Worm (Caenorhabditis elegans) whole organism, L4 larva: ENCODE data around the gene apc-2.

ENCODE experiments used
- D1046.2 ChIP-seq: fragments of 200-800 bp; sonication (Bioruptor generic); IDR thresholded peaks from 2 replicates; pipeline ENCODE4 v1.3.6; 2022; ENCODE audit warnings: missing genetic modification characterization, missing compliant biosample characterization
- F26F4.8 ChIP-seq: fragments of 200-800 bp; sonication (Bioruptor generic); conservative IDR thresholded peaks from 2 replicates; pipeline ENCODE4 v1.3.6; 2022; ENCODE audit warnings: missing genetic modification characterization, missing compliant biosample characterization
- F37D6.2 ChIP-seq: sonication (generic microtip); optimal IDR thresholded peaks from 2 replicates; lab custom pipeline; 2016; ENCODE audit warnings: mild to moderate bottlenecking, missing genetic modification characterization, missing compliant biosample characterization
- R02D3.7 ChIP-seq: fragments of 150-350 bp; sonication (generic microtip); optimal IDR thresholded peaks from 3 replicates; lab custom pipeline; 2014; ENCODE audit warnings: missing biosample characterization, missing genetic modification characterization
- T20F7.1 ChIP-seq: fragments of 200-800 bp; sonication (Bioruptor generic); optimal IDR thresholded peaks from 2 replicates; lab custom pipeline; 2018; ENCODE audit warnings: mild to moderate bottlenecking, missing genetic modification characterization, missing compliant biosample characterization
- Y105C5A.15 ChIP-seq: fragments of 200-800 bp; sonication (Bioruptor generic); IDR thresholded peaks from 2 replicates; pipeline ENCODE4 v1.3.6; 2022; ENCODE audit warnings: missing genetic modification characterization, missing compliant biosample characterization
- Y75B8A.6 ChIP-seq: fragments of 200-800 bp; sonication (Bioruptor generic); IDR thresholded peaks from 2 replicates; pipeline ENCODE4 v1.3.6; 2022; ENCODE audit warnings: missing genetic modification reagents, missing genetic modification characterization, missing compliant biosample characterization
- ZK337.2 ChIP-seq: fragments of 200-800 bp; sonication (Bioruptor generic); IDR thresholded peaks from 2 replicates; pipeline ENCODE4 v1.3.6; 2022; ENCODE audit warnings: missing genetic modification reagents, missing genetic modification characterization, missing compliant biosample characterization
- aha-1 ChIP-seq: fragments of 150-350 bp; peaks from one replicate; lab custom pipeline; 2014; ENCODE audit warnings: missing biosample characterization, missing genetic modification characterization
- ama-1 ChIP-seq: fragments of 150-350 bp; optimal IDR thresholded peaks from 2 replicates; lab custom pipeline; 2014; ENCODE audit warnings: inconsistent platforms, mixed read lengths
- ceh-28 ChIP-seq: fragments of 150-350 bp; optimal IDR thresholded peaks from 2 replicates; lab custom pipeline; 2014; ENCODE audit warnings: missing biosample characterization, missing genetic modification reagents, missing genetic modification characterization
- ceh-44 ChIP-seq: fragments of 200-800 bp; sonication (Bioruptor generic); IDR thresholded peaks from 2 replicates; pipeline ENCODE4 v1.3.6; 2022; ENCODE audit warnings: missing genetic modification reagents, missing genetic modification characterization, missing compliant biosample characterization
- daf-16 ChIP-seq, 3 experiments: sonication (generic microtip); optimal IDR thresholded peaks; 2 replicates each; lab custom pipeline; 2016 to 2017; ENCODE audit warnings: missing genetic modification characterization in 3 of 3, missing genetic modification reagents in 3 of 3, mild to moderate bottlenecking in 2 of 3, missing compliant biosample characterization in 2 of 3, missing biosample characterization in 1 of 3, moderate library complexity in 1 of 3
- daf-8 ChIP-seq: fragments of 200-800 bp; sonication (Bioruptor generic); IDR thresholded peaks from 2 replicates; pipeline ENCODE4 v1.3.6; 2022; ENCODE audit warnings: missing genetic modification characterization, missing compliant biosample characterization
- fkh-10 ChIP-seq: fragments of 150-350 bp; optimal IDR thresholded peaks from 2 replicates; lab custom pipeline; 2014; ENCODE audit warnings: missing biosample characterization, missing genetic modification reagents, missing genetic modification characterization
- gei-8 ChIP-seq: fragments of 200-800 bp; sonication (Bioruptor generic); optimal IDR thresholded peaks from 2 replicates; lab custom pipeline; 2018; ENCODE audit warnings: mild to moderate bottlenecking, missing genetic modification characterization, missing compliant biosample characterization
- hlh-30 ChIP-seq: sonication (generic microtip); optimal IDR thresholded peaks from 2 replicates; lab custom pipeline; 2017; ENCODE audit warnings: antibody characterized with exemption, mild to moderate bottlenecking, missing genetic modification characterization, missing compliant biosample characterization; ENCODE audit not compliant: insufficient read depth
- lim-7 ChIP-seq: fragments of 200-800 bp; sonication (Bioruptor generic); IDR thresholded peaks from 2 replicates; pipeline ENCODE4 v1.3.6; 2022; ENCODE audit warnings: missing genetic modification characterization, missing compliant biosample characterization
- lin-1 ChIP-seq: fragments of 200-800 bp; sonication (Bioruptor generic); IDR thresholded peaks from 2 replicates; pipeline ENCODE4 v1.3.6; 2022; ENCODE audit warnings: missing genetic modification reagents, missing genetic modification characterization, missing compliant biosample characterization
- lin-29 ChIP-seq: fragments of 200-800 bp; sonication (Bioruptor generic); IDR thresholded peaks from 2 replicates; pipeline ENCODE4 v1.3.6; 2022; ENCODE audit warnings: missing genetic modification reagents, missing genetic modification characterization, missing compliant biosample characterization
- lin-38 ChIP-seq: fragments of 200-800 bp; sonication (Bioruptor generic); IDR thresholded peaks from 2 replicates; pipeline ENCODE4 v1.3.6; 2022; ENCODE audit warnings: missing genetic modification reagents, missing genetic modification characterization, missing compliant biosample characterization
- lin-39 ChIP-seq: fragments of 150-350 bp; optimal IDR thresholded peaks from 2 replicates; lab custom pipeline; 2014; ENCODE audit warnings: missing biosample characterization, missing genetic modification reagents, missing genetic modification characterization
- madf-9 ChIP-seq: fragments of 200-800 bp; sonication (Bioruptor generic); conservative IDR thresholded peaks from 2 replicates; pipeline ENCODE4 v1.3.6; 2022; ENCODE audit warnings: missing genetic modification reagents, missing genetic modification characterization, missing compliant biosample characterization
- mdt-29 ChIP-seq: fragments of 200-800 bp; sonication (Bioruptor generic); IDR thresholded peaks from 2 replicates; pipeline ENCODE4 v1.3.6; 2022; ENCODE audit warnings: missing genetic modification reagents, missing genetic modification characterization, missing compliant biosample characterization
- mxl-3 ChIP-seq: fragments of 200-800 bp; sonication (Bioruptor generic); optimal IDR thresholded peaks from 2 replicates; lab custom pipeline; 2018; ENCODE audit warnings: mild to moderate bottlenecking, missing genetic modification characterization, missing compliant biosample characterization
- nhr-10 ChIP-seq: fragments of 150-350 bp; optimal IDR thresholded peaks from 2 replicates; lab custom pipeline; 2014; ENCODE audit warnings: missing biosample characterization, missing genetic modification characterization
- nhr-111 ChIP-seq: fragments of 200-800 bp; sonication (Bioruptor generic); optimal IDR thresholded peaks from 2 replicates; lab custom pipeline; 2018; ENCODE audit warnings: mild to moderate bottlenecking, missing genetic modification characterization, missing compliant biosample characterization
- nhr-25 ChIP-seq: sonication (generic microtip); optimal IDR thresholded peaks from 2 replicates; lab custom pipeline; 2017; ENCODE audit warnings: missing genetic modification characterization, mild to moderate bottlenecking, missing compliant biosample characterization, antibody characterized with exemption, moderate library complexity, borderline replicate concordance; ENCODE audit not compliant: insufficient read depth
- nhr-28 ChIP-seq: fragments of 150-350 bp; optimal IDR thresholded peaks from 2 replicates; lab custom pipeline; 2014; ENCODE audit warnings: missing biosample characterization, missing genetic modification characterization
- nhr-41 ChIP-seq: fragments of 200-800 bp; sonication (Bioruptor generic); IDR thresholded peaks from 2 replicates; pipeline ENCODE4 v1.3.6; 2022; ENCODE audit warnings: missing genetic modification reagents, missing genetic modification characterization, missing compliant biosample characterization
- php-3 ChIP-seq: fragments of 200-800 bp; sonication (Bioruptor generic); IDR thresholded peaks from 2 replicates; pipeline ENCODE4 v1.3.6; 2022; ENCODE audit warnings: missing genetic modification reagents, missing genetic modification characterization, missing compliant biosample characterization
- rbr-2 ChIP-seq: sonication (generic microtip); optimal IDR thresholded peaks from 2 replicates; lab custom pipeline; 2016; ENCODE audit warnings: missing genotype, missing genetic modification characterization, missing compliant biosample characterization
- sdz-12 ChIP-seq: fragments of 200-800 bp; sonication (Bioruptor generic); optimal IDR thresholded peaks from 2 replicates; lab custom pipeline; 2018; ENCODE audit warnings: mild to moderate bottlenecking, missing genetic modification characterization, missing compliant biosample characterization
- spr-1 ChIP-seq: sonication (generic microtip); optimal IDR thresholded peaks from 2 replicates; lab custom pipeline; 2016; ENCODE audit warnings: mild to moderate bottlenecking, missing genetic modification characterization, missing compliant biosample characterization
- tag-97 ChIP-seq: fragments of 200-800 bp; sonication (Bioruptor generic); IDR thresholded peaks from 2 replicates; pipeline ENCODE4 v1.3.6; 2022; ENCODE audit warnings: missing genetic modification characterization, missing compliant biosample characterization
- tra-1 ChIP-seq: fragments of 200-800 bp; sonication (Bioruptor generic); IDR thresholded peaks from 2 replicates; pipeline ENCODE4 v1.3.6; 2022; ENCODE audit warnings: missing genetic modification reagents, missing genetic modification characterization, missing compliant biosample characterization
- unc-39 ChIP-seq: sonication (generic microtip); optimal IDR thresholded peaks from 2 replicates; lab custom pipeline; 2017; ENCODE audit warnings: missing biosample characterization, missing genetic modification characterization
- unc-62 ChIP-seq, 3 experiments: fragments of 150-350 bp in 1 of 3; sonication (generic microtip); optimal IDR thresholded peaks in 2 of 3; peaks in 1 of 3; 1 replicate in 1 of 3; 2 replicates in 2 of 3; lab custom pipeline; 2014 to 2017; ENCODE audit warnings: missing biosample characterization in 3 of 3, missing genetic modification characterization in 3 of 3, missing genetic modification reagents in 3 of 3, missing genotype in 1 of 3
- vab-7 ChIP-seq: fragments of 200-800 bp; sonication (Bioruptor generic); IDR thresholded peaks from 2 replicates; pipeline ENCODE4 v1.3.6; 2022; ENCODE audit warnings: missing genetic modification reagents, missing genetic modification characterization, missing compliant biosample characterization
- zfp-3 ChIP-seq: fragments of 200-800 bp; sonication (Bioruptor generic); conservative IDR thresholded peaks from 2 replicates; pipeline ENCODE4 v1.3.6; 2022; ENCODE audit warnings: missing genetic modification reagents, missing genetic modification characterization, missing compliant biosample characterization
- ztf-11 ChIP-seq: fragments of 150-350 bp; optimal IDR thresholded peaks from 2 replicates; lab custom pipeline; 2014; ENCODE audit warnings: missing biosample characterization, missing genetic modification characterization

apc-2 gene

DNA sequence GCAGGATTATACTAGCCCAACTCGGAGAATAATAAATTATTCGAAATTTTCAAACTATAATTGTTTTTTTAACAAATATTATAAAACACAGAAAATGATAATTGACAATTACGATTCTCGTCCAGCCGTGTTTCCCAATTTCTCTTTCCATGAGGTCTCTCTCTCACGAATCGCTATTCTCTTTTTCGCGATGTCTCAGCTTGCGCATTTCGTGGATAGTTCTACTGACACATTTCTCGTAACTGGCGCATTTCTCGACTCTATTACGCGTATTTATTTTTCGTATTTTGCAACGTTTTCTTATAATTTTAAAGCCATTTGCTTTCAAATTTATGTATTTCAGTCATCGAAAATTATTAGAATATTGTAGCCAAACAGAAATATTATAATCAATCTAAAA is 36.6 kb upstream of the apc-2 start (continued):
- TF ChIP-seq nhr-41 (peak; percentile 84), lin-29 (GFP tag; lab: Robert Waterston, UW) (peak; percentile 80; the same call in 1 of the 2 replicates), Y105C5A.15 (GFP tag; lab: Robert Waterston, UW) (peak; percentile 58; the same call in 1 of the 2 replicates), ztf-11 (tag; lab: Kevin White, UChicago) (no peak), gei-8 (GFP tag; lab: Kevin White, UChicago) (peak; percentile 75), lin-39 (tag; lab: Kevin White, UChicago) (peak; percentile 83), ama-1 (lab: Kevin White, UChicago) (peak; percentile 85), nhr-111 (no peak), mdt-29 (no peak; the same call in 1 of the 2 replicates), rbr-2 (peak; percentile 98), hlh-30 (tag; lab: Kevin White, UChicago) (peak; percentile 93), sdz-12 (peak; percentile 99), ZK337.2 (peak; percentile 98), nhr-28 (tag; lab: Kevin White, UChicago) (peak; percentile 98)

DNA sequence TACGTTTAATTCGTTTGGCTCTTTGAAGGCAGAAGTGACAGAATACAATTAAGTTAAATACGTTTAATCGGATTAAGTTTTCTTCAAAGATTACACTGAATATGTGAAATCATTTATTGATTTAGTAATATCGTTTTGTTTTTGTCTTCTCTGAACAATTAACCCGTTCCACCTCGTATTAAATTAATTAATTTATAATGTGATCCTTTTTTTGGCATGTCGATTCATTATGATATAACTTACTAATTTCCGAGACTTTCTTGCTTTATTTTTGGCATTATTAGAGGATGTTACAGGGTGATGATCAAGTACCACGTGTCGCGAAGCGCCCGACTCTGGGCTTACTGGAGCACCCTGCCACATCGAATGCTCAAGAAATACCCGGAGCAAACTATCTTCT is 36.2 kb upstream of the apc-2 start, which contains the start of gene K12H4.5:
TSS of gene K12H4.5 (plus strand) at position 301 of the 400 bp plus-strand sequence.
- TF ChIP-seq nhr-10 (tag; lab: Kevin White, UChicago) (no peak), nhr-25 (tag; lab: Kevin White, UChicago) (no peak), daf-8 (no peak), php-3 (GFP tag; lab: Robert Waterston, UW) (no peak), lin-29 (GFP tag; lab: Robert Waterston, UW) (no peak)
- TF ChIP-seq, all 104 proteins: peak for 0

DNA sequence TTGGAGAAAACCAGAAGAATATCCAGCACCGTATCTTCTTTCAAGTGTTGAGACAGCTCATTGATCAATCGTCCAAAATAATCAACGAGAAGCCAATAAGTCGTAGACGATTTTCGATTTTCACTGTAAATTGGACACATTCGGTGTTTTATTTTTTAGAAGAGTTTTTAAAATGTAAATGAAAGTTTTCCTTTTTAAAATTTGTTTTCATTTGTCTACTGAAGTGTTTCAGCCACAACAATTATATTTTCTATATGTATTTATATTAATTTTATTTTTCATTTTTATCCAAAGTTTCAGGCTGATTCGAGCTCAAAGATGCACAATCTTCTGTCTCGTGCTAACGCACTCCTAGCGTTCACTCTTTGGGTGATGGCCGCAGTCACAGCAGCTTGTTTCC is 35.7 kb upstream of the apc-2 start, which contains the start of gene spcs-3:
TSS of gene spcs-3 (plus strand) at position 301 of the 400 bp plus-strand sequence.
- TF ChIP-seq daf-16 (GFP tag; optimal IDR thresholded peaks at IDR 0.05; lab: Kevin White, UChicago) (no peak), daf-16 (tag; optimal IDR thresholded peaks at IDR 0.05; lab: Kevin White, UChicago) (peak; percentile 18), Y75B8A.6 (GFP tag; lab: Robert Waterston, UW) (no peak), fkh-10 (no peak), aha-1 (tag; lab: Kevin White, UChicago) (peak; percentile 45), ZK337.2 (no peak), unc-39 (tag; lab: Kevin White, UChicago) (no peak), lin-39 (tag; lab: Kevin White, UChicago) (no peak), spr-1 (tag; lab: Kevin White, UChicago) (no peak), madf-9 (GFP tag; lab: Robert Waterston, UW) (no peak)

DNA sequence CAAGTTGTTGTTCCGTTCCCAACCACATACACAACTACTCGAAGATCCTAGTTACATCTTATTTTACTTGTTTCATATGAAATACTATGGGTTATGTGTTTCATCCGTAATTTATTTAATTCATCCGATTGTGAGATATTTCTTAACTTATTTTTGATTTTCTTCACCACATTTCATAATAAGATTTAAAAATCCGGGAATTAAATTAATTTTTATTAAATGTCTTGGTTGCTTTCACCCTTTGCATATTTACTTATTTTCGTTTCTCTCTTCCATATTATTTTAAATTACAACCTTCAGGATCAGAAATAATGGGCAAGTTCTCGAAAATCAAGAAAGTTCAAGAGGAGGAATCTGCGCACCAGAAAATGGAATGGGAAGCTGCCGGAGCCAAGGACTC is 34.7 kb upstream of the apc-2 start, which contains the start of gene K12H4.3:
TSS of gene K12H4.3 (plus strand) at position 301 of the 400 bp plus-strand sequence.
- TF ChIP-seq zfp-3 (no peak), ceh-28 (tag; lab: Kevin White, UChicago) (no peak), lin-38 (GFP tag; lab: Robert Waterston, UW) (0 out of 2 replicates have a peak, but pooled peaks have one; percentile 20), nhr-25 (tag; lab: Kevin White, UChicago) (no peak), unc-62 (GFP tag; optimal IDR thresholded peaks at IDR 0.05 in 1 of 2; lab: Kevin White, UChicago) (peak in 1 of 2 experiments; percentile 79), unc-62 (tag; optimal IDR thresholded peaks at IDR 0.05; lab: Kevin White, UChicago) (no peak), lin-1 (0 out of 2 replicates have a peak, but pooled peaks have one; percentile 8), mxl-3 (GFP tag; lab: Kevin White, UChicago) (no peak), R02D3.7 (tag; lab: Kevin White, UChicago) (no peak)
- TF ChIP-seq, all 104 proteins: peak for 3

DNA sequence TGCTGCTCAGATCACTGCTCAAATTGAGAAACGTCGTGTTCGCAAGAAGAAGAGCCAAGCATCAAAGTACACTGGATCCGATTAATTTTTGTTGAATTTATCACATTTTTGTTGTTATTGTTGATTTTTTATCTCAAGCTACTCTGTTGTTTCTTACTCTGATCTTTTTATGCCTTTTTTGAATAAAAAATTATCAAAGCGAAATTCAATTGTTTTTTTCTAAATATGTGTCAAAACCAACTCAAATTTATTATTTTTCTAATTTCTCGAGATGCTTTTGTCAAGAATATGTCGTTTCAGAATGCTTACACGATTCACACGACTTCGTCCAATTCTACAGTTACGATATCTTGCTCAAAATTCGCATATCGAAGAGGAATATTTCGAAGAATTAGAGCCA is 33.0 kb upstream of the apc-2 start, which contains the start of gene K12H4.2:
TSS of gene K12H4.2 (plus strand) at position 301 of the 400 bp plus-strand sequence.
- TF ChIP-seq F37D6.2 (no peak), unc-39 (tag; lab: Kevin White, UChicago) (no peak), tra-1 (no peak), tag-97 (GFP tag; lab: Robert Waterston, UW) (no peak), ceh-44 (GFP tag; lab: Robert Waterston, UW) (no peak), vab-7 (GFP tag; lab: Robert Waterston, UW) (no peak), T20F7.1 (GFP tag; lab: Kevin White, UChicago) (no peak), F26F4.8 (GFP tag; lab: Robert Waterston, UW) (no peak), aha-1 (tag; lab: Kevin White, UChicago) (no peak), nhr-28 (tag; lab: Kevin White, UChicago) (no peak), ztf-11 (tag; lab: Kevin White, UChicago) (no peak), lim-7 (GFP tag; lab: Robert Waterston, UW) (no peak), mdt-29 (no peak), unc-62 (GFP tag; optimal IDR thresholded peaks at IDR 0.05 in 1 of 2; lab: Kevin White, UChicago) (no peak), unc-62 (tag; optimal IDR thresholded peaks at IDR 0.05; lab: Kevin White, UChicago) (no peak), D1046.2 (no peak)
